Worm (Caenorhabditis elegans) whole organism, L4/young adult: ENCODE measurements around the gene srm-6.

Source experiments
- W03F9.2 ChIP-seq: fragments of 150-350 bp; optimal IDR thresholded peaks from 2 replicates; lab custom pipeline; 2014; ENCODE audit warnings: missing biosample characterization, missing genetic modification characterization
- him-1 ChIP-seq: sonication (generic microtip); optimal IDR thresholded peaks from 2 replicates; lab custom pipeline; 2016; ENCODE audit warnings: missing genotype, missing genetic modification reagents, missing genetic modification characterization, missing compliant biosample characterization

DNA sequence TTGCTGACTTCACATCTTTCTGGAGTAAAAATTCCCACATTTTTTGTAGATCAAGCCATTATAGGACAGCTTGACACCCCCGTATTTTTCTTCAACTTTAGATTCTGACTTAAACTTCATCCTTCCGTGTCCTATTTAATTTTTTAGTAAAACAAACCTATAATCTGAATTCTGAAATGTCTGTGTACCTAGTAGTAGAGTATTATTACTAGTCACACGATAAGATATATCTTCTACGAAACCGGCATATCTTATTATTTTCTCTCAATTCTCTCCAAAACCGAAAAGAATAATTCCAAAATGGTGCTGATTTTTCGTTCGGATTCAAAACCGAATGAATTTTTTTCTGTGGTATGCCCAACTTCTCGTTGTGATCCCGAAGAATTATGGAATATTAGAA lies 42.4 kb upstream of the srm-6 start, which contains the start of gene F14D7.9:
- TF ChIP-seq W03F9.2 (tag; lab: Kevin White, UChicago) (no peak), him-1 (tag; lab: Kevin White, UChicago) (no peak)
